Fruit fly (Drosophila melanogaster) ovary, adult (tissue): ENCODE data around the gene CG5435.

Experiments used
- CG17801 ChIP-seq: fragments of 200-800 bp; optimal IDR thresholded peaks from 2 replicates; lab custom pipeline; 2019; ENCODE audit warnings: missing biosample characterization, mild to moderate bottlenecking, missing genetic modification characterization, moderate library complexity; ENCODE audit not compliant: partially characterized antibody

The CG5435 gene

dm6 chr2L:12430792-12431191, at the start of gene CG5435:
Gene CG5435, minus strand, starts transcription at chr2L:12430892.
- no peak for TF ChIP-seq CG17801 (GFP tag; lab: Kevin White, UChicago)

dm6 chr2L:12479994-12480393, 49.3 kb upstream of the CG5435 start:
- TF ChIP-seq CG17801 (GFP tag; lab: Kevin White, UChicago), result peak; percentile 31

DNA sequence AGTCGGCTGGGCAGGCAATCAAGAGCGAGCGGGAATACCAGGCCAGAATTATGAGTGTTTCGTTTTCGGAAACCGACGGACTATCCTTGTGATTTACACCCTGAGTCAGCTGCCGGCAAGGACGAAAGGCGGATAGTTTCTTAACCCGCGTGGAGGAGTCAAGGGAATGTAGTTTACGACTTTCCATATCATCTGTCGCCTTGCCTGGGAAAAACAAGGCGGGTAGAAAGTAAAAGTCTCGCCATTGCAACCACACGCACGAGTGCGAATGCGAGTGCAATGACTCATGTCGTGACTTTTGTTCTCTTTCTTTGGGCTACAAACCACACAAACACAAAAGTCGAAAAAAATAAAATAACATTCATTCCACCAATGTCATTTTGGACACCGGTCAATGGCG, 47.8 kb upstream of the CG5435 start:
- no peak for TF ChIP-seq CG17801 (GFP tag; lab: Kevin White, UChicago)

dm6 chr2L:12476115-12476514, 45.4 kb upstream of the CG5435 start:
- TF ChIP-seq CG17801 (GFP tag; lab: Kevin White, UChicago), result no peak

DNA sequence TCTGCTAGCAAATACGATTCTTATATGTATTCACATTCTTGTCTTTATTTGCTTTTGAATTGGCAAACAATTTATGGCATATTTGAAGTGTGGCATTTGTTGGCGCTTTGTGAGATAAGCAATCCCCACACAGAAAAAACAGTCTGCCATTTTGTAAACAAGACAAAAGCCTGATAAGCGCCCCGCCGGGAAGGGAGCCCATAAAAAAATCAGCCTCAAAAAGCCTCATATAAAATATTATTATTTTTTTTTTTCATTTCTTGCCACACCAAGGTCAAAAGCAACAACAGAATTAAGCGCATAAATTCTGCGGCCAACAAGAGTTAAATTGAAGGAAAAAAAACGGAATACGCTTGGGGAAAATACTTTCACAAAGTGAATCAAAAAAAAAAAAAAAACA, 44.6 kb upstream of the CG5435 start:
- TF ChIP-seq CG17801 (GFP tag; lab: Kevin White, UChicago), result peak; percentile 25

DNA sequence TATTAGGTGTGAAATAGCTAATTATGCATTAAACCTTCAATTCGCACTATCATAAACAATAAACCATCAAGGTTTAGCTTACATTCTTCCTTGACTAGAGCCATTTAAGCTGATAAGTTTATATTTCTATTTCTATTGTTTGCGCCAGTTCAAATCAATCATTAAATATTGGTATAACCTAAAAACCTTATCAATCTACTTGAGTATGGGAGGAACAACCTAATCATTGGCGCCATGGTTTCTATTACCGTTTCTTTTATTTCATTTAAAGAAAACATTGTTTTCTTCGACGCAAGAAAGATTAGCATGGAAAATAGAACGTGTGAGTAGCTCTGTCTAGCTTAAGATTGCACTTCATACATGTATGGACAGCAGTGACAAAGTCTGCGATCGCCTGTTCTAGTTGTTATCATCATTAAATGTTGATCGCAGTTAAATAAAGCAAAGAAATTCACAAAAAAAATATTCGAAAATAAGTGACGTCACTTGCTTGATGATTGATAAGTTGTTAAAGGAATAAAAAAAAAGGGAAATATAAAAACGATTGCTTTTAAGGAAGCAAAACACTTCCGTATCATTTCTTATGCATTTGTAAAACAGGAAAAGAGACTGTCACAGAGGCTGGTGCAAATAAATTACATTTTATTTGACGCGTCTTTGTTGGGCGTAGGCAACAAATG, 43.7 kb upstream of the CG5435 start:
- TF ChIP-seq CG17801 (GFP tag; lab: Kevin White, UChicago), result no peak

- TF ChIP-seq CG17801 (GFP tag; lab: Kevin White, UChicago), result no peak
These were observed 42.9 kb upstream of the CG5435 start for dm6 chr2L:12473583-12473982.

DNA sequence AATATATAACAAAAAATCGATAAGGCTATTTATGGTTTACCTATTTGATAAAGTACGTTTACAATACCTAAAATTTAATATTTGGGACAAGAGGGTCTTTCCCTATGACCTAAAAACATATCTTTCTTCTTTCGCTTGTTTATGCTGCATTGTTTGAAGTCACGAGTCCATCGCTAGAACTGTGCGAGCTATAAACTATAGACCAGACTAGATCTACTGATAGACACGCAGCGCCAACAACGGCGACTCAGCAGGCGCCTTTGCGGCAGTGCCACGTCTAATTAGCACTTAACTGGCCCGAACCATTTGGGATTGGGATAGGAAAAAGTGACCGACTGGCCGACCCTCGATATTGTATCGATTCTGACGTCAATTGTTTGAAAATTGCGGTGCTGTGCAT, 42.3 kb upstream of the CG5435 start:
- TF ChIP-seq CG17801 (GFP tag; lab: Kevin White, UChicago), result no peak

dm6 chr2L:12471937-12472336, 41.2 kb upstream of the CG5435 start:
- TF ChIP-seq CG17801 (GFP tag; lab: Kevin White, UChicago), result no peak

dm6 chr2L:12469235-12469634, 38.5 kb upstream of the CG5435 start:
- no peak for TF ChIP-seq CG17801 (GFP tag; lab: Kevin White, UChicago)

- no peak for TF ChIP-seq CG17801 (GFP tag; lab: Kevin White, UChicago)
These were observed 38.1 kb upstream of the CG5435 start for dm6 chr2L:12468813-12469212.

DNA sequence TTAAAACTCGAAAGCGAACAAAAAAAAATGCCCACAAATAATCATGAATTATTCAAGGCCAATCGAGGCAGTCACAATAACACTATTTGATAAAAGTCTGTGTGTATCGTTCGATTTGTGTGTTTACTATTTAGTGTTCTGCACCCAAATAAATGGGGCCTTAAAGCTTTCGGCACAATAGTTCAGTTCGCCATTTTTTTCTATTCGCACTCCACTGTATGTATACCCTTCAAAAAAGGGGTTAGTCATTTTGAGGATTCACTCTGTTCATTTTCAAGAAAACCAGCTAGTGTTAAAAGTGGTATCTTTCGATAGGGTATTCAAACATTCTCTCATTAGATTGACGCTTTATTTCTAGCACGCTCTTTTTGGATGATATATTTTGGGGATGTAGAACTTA, 37.0 kb upstream of the CG5435 start:
- peak; percentile 17 for TF ChIP-seq CG17801 (GFP tag; lab: Kevin White, UChicago)

dm6 chr2L:12466506-12467043, 35.9 kb upstream of the CG5435 start:
- TF ChIP-seq CG17801 (GFP tag; lab: Kevin White, UChicago), result no peak

- no peak for TF ChIP-seq CG17801 (GFP tag; lab: Kevin White, UChicago)
These were observed 34.7 kb upstream of the CG5435 start for dm6 chr2L:12465164-12466011.

- TF ChIP-seq CG17801 (GFP tag; lab: Kevin White, UChicago), result no peak
These were observed 33.4 kb upstream of the CG5435 start for dm6 chr2L:12464065-12464464.

- no peak for TF ChIP-seq CG17801 (GFP tag; lab: Kevin White, UChicago)
These were observed 32.3 kb upstream of the CG5435 start for dm6 chr2L:12463037-12463436.
